Worm (Caenorhabditis elegans) whole organism, L4/young adult: Measurements from ENCODE around the gene nhr-207.

Experiments used
- W03F9.2 ChIP-seq: fragments of 150-350 bp; optimal IDR thresholded peaks from 2 replicates; lab custom pipeline; 2014; ENCODE audit warnings: missing biosample characterization, missing genetic modification characterization
- dao-5 ChIP-seq: sonication (generic microtip); optimal IDR thresholded peaks from 2 replicates; lab custom pipeline; 2016; ENCODE audit warnings: missing genotype, missing genetic modification characterization, moderate library complexity, missing compliant biosample characterization
- him-1 ChIP-seq: sonication (generic microtip); optimal IDR thresholded peaks from 2 replicates; lab custom pipeline; 2016; ENCODE audit warnings: missing genotype, missing genetic modification reagents, missing genetic modification characterization, missing compliant biosample characterization

DNA sequence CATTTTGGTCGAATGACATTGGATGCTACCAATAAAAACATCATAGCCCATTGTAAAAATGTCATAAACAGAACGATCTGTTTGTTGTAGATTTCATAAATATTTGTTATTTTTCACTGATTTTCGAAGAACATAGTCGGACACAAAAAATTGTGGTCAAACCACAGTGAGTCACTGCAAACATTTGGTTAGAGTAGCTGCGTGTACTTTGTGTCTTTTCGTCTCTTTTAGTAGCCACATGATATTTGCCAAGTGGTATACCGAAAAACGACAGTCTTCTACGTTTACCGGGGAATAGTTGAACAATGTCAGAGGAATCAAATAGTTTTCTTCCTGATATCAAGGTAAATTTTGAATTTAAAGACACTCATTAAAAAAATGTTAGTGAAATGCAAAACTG, 4.2 kb upstream of the nhr-207 start, which contains the start of gene nhr-206:
- no peak for TF ChIP-seq him-1 (tag; lab: Kevin White, UChicago)
- TF ChIP-seq dao-5 (tag; lab: Kevin White, UChicago), result no peak
- TF ChIP-seq W03F9.2 (tag; lab: Kevin White, UChicago), result no peak
